Fruit fly (Drosophila melanogaster) whole organism, pupa: ENCODE data around the gene Gbeta76C.
A peak's percentile ranks its signal among the peaks of the same experiment; 100 is the strongest.

ENCODE experiments used
- CG10348 ChIP-seq: fragments of 200-800 bp; sonication (Bioruptor generic); IDR thresholded peaks from 2 replicates; pipeline ENCODE4 v1.3.6; 2022; ENCODE audit warnings: missing biosample characterization, missing genetic modification characterization
- CG32121 ChIP-seq: fragments of 200-800 bp; sonication (Bioruptor generic); IDR thresholded peaks from 2 replicates; pipeline ENCODE4 v1.3.6; 2022; ENCODE audit warnings: missing biosample characterization, missing genetic modification characterization
- CG34367 ChIP-seq: fragments of 200-800 bp; sonication (Bioruptor generic); optimal IDR thresholded peaks from 2 replicates; lab custom pipeline; 2018; ENCODE audit warnings: missing biosample characterization, mild to moderate bottlenecking, missing genetic modification characterization
- D1 ChIP-seq: fragments of 200-800 bp; sonication (Bioruptor generic); optimal IDR thresholded peaks from 2 replicates; lab custom pipeline; 2018; ENCODE audit warnings: missing biosample characterization, mild to moderate bottlenecking, missing genetic modification characterization, moderate library complexity
- EcR ChIP-seq: fragments of 200-800 bp; sonication (Bioruptor generic); optimal IDR thresholded peaks from 3 replicates; lab custom pipeline; 2019; ENCODE audit warnings: missing biosample characterization, missing genetic modification characterization, mild to moderate bottlenecking, moderate library complexity, missing genetic modification reagents
- Ets98B ChIP-seq: fragments of 200-800 bp; sonication (Bioruptor generic); IDR thresholded peaks from 2 replicates; pipeline ENCODE4 v1.3.6; 2022; ENCODE audit warnings: missing biosample characterization, missing genetic modification characterization
- Pif1A ChIP-seq: fragments of 200-800 bp; sonication (Bioruptor generic); optimal IDR thresholded peaks from 3 replicates; lab custom pipeline; 2016; ENCODE audit warnings: missing biosample characterization, missing genetic modification characterization

dm6 chr3L:19696073-19696960 lies 8.9 kb downstream of the Gbeta76C start:
- no peak for TF ChIP-seq CG34367 (tag; lab: Kevin White, UChicago)
- TF ChIP-seq D1, result no peak
- peak; percentile 35 for TF ChIP-seq Pif1A (GFP tag; lab: Kevin White, UChicago)
- no peak for TF ChIP-seq CG32121
- TF ChIP-seq EcR, result peak; percentile 85
- no peak for TF ChIP-seq CG10348
- no peak for TF ChIP-seq Ets98B
